Worm (Caenorhabditis elegans): ENCODE data around the gene AC8.3.
A peak's percentile ranks its signal among the peaks of the same experiment; 100 is the strongest.
"Not testable (repeated sequence)": the region's sequence is repeated elsewhere in the genome, so short reads cannot be mapped to it uniquely, and the experiment has no call there.

Gene AC8.3

DNA sequence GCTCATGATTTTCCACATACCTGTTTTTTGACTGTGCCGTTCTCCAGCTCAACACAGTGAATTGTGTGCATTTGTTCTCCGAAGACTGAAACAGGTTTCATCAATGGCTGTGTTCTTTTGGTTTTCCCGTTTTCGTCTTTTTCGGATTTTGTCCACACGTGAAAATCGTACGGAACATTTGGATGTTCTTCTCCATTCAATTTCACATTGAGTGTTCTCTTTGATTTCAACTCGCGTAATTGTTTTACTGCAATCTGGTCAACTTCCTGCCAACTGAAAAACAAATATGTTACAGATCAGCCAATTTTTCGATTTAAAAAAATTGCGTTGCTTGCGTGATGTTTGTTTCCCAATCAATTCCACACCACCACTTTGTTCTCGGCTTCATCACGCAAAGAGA lies at the start of gene AC8.3:
TSS of gene AC8.3 (minus strand) at position 101 of the 400 bp plus-strand sequence.
- TF ChIP-seq ceh-14, lin-11, nfya-1 (tag; optimal IDR thresholded peaks at IDR 0.05): not testable (repeated sequence)

DNA sequence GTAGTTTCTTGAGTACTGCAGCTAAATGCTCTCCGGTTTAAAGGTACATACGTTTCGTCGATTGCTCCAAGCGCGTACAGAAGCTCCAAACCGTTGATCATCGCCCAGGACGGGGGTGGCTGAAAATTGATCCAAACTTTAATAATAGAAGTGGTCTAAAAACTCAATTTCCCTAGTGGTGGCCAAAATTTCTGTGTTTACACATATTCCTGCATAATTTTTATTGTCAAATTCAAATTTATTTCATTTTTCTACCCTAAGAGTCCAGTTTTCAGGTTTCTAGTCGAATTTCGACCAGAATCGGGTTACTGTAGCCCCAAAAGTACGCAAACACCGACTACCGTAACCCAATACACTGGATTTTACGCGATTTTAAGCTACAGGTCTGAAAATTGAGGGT lies 44.6 kb upstream of the AC8.3 start, which contains the start of gene Y108F1.5:
TSS of gene Y108F1.5 (minus strand) at position 101 of the 400 bp plus-strand sequence.
- TF ChIP-seq unc-3 (GFP tag; conservative IDR thresholded peaks at IDR 0.05); unc-3 (tag; optimal IDR thresholded peaks at IDR 0.05); pha-4 (tag; optimal IDR thresholded peaks at IDR 0.05); syd-9 (tag; optimal IDR thresholded peaks at IDR 0.05): not testable (repeated sequence)

DNA sequence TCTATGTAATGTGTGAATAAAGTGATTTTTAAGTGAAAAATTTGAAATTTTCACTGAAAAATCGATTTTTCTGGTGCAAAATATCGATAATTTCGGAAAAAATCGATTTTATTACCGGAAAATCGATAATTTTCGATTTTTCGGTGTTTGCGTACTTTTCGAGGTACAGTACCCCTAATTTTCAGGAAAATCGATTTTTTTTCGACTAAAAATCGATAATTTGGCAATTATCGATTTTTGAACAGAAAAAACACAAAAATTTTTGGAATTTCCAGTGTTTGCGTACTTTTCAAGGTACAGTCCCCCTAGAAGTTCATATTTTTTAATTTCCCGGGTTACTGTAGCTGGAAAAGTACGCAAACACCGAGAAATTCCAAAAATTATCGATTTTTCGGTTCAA lies 42.2 kb upstream of the AC8.3 start:
- TF ChIP-seq ceh-48 (tag; optimal IDR thresholded peaks at IDR 0.05) (peak; percentile 26), pros-1 (tag; optimal IDR thresholded peaks at IDR 0.05) (no peak)

DNA sequence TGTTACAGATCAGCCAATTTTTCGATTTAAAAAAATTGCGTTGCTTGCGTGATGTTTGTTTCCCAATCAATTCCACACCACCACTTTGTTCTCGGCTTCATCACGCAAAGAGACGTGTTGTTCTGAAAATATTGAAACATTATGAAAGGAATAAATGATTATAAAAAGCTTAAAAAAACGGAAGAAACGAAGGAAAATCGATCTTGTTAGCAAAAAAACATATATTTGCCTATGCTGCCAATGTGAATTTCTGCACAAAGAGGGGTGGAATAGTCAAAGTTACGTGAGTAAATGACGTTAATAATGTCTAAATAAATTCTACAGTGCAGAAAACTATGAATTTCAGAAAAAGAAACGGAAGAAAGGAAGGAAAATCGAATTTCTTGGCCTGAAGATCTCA lies 9.8 kb upstream of the AC8.3 start, which contains the start of gene AC8.10:
TSS of gene AC8.10 (minus strand) at position 101 of the 400 bp plus-strand sequence.
- TF ChIP-seq tbx-2 (tag; optimal IDR thresholded peaks at IDR 0.05); ama-1 (optimal IDR thresholded peaks at IDR 0.05); hlh-15 (tag; optimal IDR thresholded peaks at IDR 0.05): not testable (repeated sequence)

DNA sequence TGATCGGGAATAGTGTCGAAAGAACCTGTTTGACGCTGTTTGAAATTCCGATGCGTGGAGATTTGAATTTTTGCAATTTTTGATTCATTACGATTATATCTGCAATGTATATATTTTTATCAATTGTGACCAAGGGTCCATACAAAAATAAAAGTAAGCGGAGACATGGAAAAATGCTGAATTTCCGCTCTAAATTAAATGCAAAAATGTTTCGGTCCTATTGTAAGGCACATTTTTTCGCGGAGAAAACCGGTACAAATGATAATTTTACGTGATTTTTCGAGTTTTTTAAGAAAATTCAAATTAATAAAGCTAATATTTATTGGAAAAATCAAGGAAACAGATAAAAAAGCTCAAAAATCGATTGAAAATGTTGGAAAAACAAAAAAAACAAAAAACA lies 13.8 kb downstream of the AC8.3 start, which contains the start of gene set-28:
TSS of gene set-28 (minus strand) at position 101 of the 400 bp plus-strand sequence.
- TF ChIP-seq pros-1, ceh-48, sox-4 (tag; optimal IDR thresholded peaks at IDR 0.05): not testable (repeated sequence)

DNA sequence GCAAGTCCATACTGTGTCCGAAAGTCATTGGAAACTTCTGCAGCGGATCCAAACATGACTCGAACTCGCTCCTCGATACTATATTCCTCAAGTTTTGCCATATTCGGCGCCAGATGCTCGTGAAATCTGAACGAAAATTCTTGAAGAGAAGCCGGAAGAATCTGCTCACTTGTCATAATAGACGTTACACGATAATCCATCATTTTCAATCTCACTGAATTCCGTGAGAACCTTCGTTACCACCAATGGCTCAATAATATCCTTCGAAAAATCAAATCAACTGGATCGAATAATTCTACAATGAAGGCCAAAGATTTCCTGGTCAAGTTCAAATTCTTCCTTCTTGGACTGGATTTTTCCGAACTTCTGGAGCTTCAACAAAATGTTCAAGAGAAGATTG lies 18.1 kb downstream of the AC8.3 start, which contains the start of gene Y73B3B.1:
TSS of gene Y73B3B.1 (minus strand) at position 101 of the 400 bp plus-strand sequence.
- not testable (repeated sequence) for TF ChIP-seq nhr-11, fkh-6, ceh-2 (tag; optimal IDR thresholded peaks at IDR 0.05)

DNA sequence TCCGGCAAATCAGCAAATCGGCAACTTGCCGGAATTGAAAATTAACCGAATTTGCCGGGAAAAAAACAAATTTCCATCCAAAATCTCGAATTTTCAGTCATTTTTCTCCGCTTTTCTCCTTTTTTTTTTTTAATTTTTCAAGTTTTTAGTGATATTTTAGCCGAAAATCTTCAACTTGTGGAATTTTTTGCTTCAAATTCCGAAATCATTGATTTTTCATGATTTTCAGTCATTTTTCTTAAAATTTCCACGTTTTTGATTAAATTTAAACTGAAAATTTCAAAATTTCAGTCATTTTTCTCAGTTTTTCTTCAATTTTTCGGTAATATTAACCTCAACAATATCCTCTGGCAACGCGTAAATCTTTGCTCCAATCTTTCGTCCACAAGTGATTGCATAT lies 19.6 kb downstream of the AC8.3 start, which contains the start of gene Y73B3B.3:
TSS of gene Y73B3B.3 (plus strand) at position 301 of the 400 bp plus-strand sequence.
- TF ChIP-seq fkh-10 (GFP tag; optimal IDR thresholded peaks at IDR 0.05); unc-42 (tag; optimal IDR thresholded peaks at IDR 0.05); pqm-1 (tag; optimal IDR thresholded peaks at IDR 0.05): not testable (repeated sequence)

DNA sequence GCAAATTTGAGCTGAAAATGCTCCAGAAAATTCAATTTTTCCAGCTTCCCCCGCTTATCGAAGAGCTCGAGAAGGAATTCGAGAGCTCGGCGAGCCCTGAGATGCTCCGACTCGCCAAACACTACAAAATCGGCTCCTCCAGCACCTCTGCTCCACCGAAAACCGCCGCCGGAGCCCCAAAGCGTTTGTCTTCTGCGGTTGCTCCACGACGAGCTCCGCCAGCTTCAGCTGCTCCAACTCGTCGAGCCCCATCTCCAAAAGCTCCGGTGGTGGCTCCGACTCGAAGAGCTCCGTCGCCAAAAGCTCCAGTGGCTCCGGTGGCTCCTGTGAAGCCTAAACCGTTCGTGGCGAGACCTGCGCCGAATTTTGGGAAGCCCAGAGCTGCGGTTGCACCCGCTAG lies 32.9 kb downstream of the AC8.3 start:
- TF ChIP-seq ceh-22 (tag; optimal IDR thresholded peaks at IDR 0.05) (no peak), pqm-1 (tag; optimal IDR thresholded peaks at IDR 0.05) (no peak), eyg-1 (tag; optimal IDR thresholded peaks at IDR 0.05) (no peak), odd-2 (tag; optimal IDR thresholded peaks at IDR 0.05) (no peak), ceh-19 (GFP tag; optimal IDR thresholded peaks at IDR 0.05) (no peak), C38D4.7 (GFP tag; optimal IDR thresholded peaks at IDR 0.05) (no peak), nhr-232 (tag; optimal IDR thresholded peaks at IDR 0.05) (no peak), ceh-48 (tag; optimal IDR thresholded peaks at IDR 0.05) (no peak), gmeb-2 (tag; optimal IDR thresholded peaks at IDR 0.05) (no peak), unc-86 (tag; optimal IDR thresholded peaks at IDR 0.05) (no peak), hlh-6 (tag; optimal IDR thresholded peaks at IDR 0.05) (no peak), che-1 (tag; optimal IDR thresholded peaks at IDR 0.05) (no peak), unc-55 (GFP tag; optimal IDR thresholded peaks at IDR 0.05) (no peak), ref-2 (tag; optimal IDR thresholded peaks at IDR 0.05) (no peak), ceh-2 (tag; optimal IDR thresholded peaks at IDR 0.05) (no peak), C08G9.2 (tag; optimal IDR thresholded peaks at IDR 0.05) (no peak), sox-2 (GFP tag; IDR thresholded peaks at IDR 0.05) (no peak), elt-4 (tag; optimal IDR thresholded peaks at IDR 0.05) (no peak), nfya-1 (tag; optimal IDR thresholded peaks at IDR 0.05) (no peak)

Data from whole organism, late embryonic.